Worm (Caenorhabditis elegans) whole organism, early embryonic: Measurements from ENCODE around the gene epg-6.

Source experiments
- B0310.2 ChIP-seq: sonication (generic microtip); optimal IDR thresholded peaks from 2 replicates; lab custom pipeline; 2016; ENCODE audit warnings: mild to moderate bottlenecking, missing genetic modification characterization, missing compliant biosample characterization
- F13C5.2 ChIP-seq: sonication (generic microtip); optimal IDR thresholded peaks from 2 replicates; lab custom pipeline; 2017; ENCODE audit warnings: mild to moderate bottlenecking, missing genetic modification characterization, inconsistent platforms, missing compliant biosample characterization
- aly-1 ChIP-seq: sonication (generic microtip); optimal IDR thresholded peaks from 2 replicates; lab custom pipeline; 2016; ENCODE audit warnings: missing genetic modification characterization, missing compliant biosample characterization
- ama-1 ChIP-seq: fragments of 150-350 bp; optimal IDR thresholded peaks from 2 replicates; lab custom pipeline; 2014
- ceh-13 ChIP-seq: fragments of 200-800 bp; sonication (Bioruptor generic); optimal IDR thresholded peaks from 2 replicates; lab custom pipeline; 2018; ENCODE audit warnings: mild to moderate bottlenecking, missing genetic modification characterization, missing compliant biosample characterization
- ceh-36 ChIP-seq: sonication (generic microtip); optimal IDR thresholded peaks from 2 replicates; lab custom pipeline; 2016; ENCODE audit warnings: missing genetic modification characterization, inconsistent platforms, missing compliant biosample characterization
- ets-7 ChIP-seq: sonication (generic microtip); optimal IDR thresholded peaks from 2 replicates; lab custom pipeline; 2016; ENCODE audit warnings: missing genotype, missing genetic modification characterization, missing compliant biosample characterization
- flt-1 ChIP-seq: fragments of 200-800 bp; sonication (Bioruptor generic); IDR thresholded peaks from 2 replicates; pipeline ENCODE4 v1.3.6; 2022; ENCODE audit warnings: missing genetic modification characterization, missing compliant biosample characterization
- hmbx-1 ChIP-seq: sonication (generic microtip); optimal IDR thresholded peaks from 2 replicates; lab custom pipeline; 2016; ENCODE audit warnings: mild to moderate bottlenecking, missing genetic modification characterization, missing compliant biosample characterization
- hmg-4 ChIP-seq: fragments of 200-800 bp; sonication (Bioruptor generic); optimal IDR thresholded peaks from 2 replicates; lab custom pipeline; 2018; ENCODE audit warnings: mild to moderate bottlenecking, missing genetic modification characterization, missing compliant biosample characterization
- hnd-1 ChIP-seq: sonication (generic microtip); optimal IDR thresholded peaks from 2 replicates; lab custom pipeline; 2016; ENCODE audit warnings: missing genetic modification characterization, missing compliant biosample characterization
- pes-1 ChIP-seq: fragments of 200-800 bp; sonication (Bioruptor generic); IDR thresholded peaks from 2 replicates; pipeline ENCODE4 v1.3.6; 2022; ENCODE audit warnings: missing genetic modification reagents, missing genetic modification characterization, missing compliant biosample characterization
- scrt-1 ChIP-seq: fragments of 200-800 bp; sonication (Bioruptor generic); IDR thresholded peaks from 2 replicates; pipeline ENCODE4 v1.3.6; 2022; ENCODE audit warnings: missing genetic modification characterization, missing compliant biosample characterization
- sea-1 ChIP-seq: fragments of 200-800 bp; sonication (Bioruptor generic); conservative IDR thresholded peaks from 2 replicates; pipeline ENCODE4 v1.3.6; 2022; ENCODE audit warnings: missing genetic modification characterization, missing compliant biosample characterization
- tbx-11 ChIP-seq: fragments of 200-800 bp; sonication (Bioruptor generic); IDR thresholded peaks from 2 replicates; pipeline ENCODE4 v1.3.6; 2022; ENCODE audit warnings: missing genetic modification characterization, missing compliant biosample characterization
- tbx-37 ChIP-seq: fragments of 200-800 bp; sonication (Bioruptor generic); conservative IDR thresholded peaks from 2 replicates; pipeline ENCODE4 v1.3.6; 2022; ENCODE audit warnings: missing genetic modification reagents, missing genetic modification characterization, missing compliant biosample characterization
- tra-4 ChIP-seq: sonication (generic microtip); optimal IDR thresholded peaks from 2 replicates; lab custom pipeline; 2017; ENCODE audit warnings: missing genetic modification characterization, missing compliant biosample characterization

epg-6 gene

ce11 chrIII:10600138-10600626 lies at the start of gene epg-6:
epg-6 (minus strand) TSS chrIII:10600188.
- TF ChIP-seq hmg-4 (GFP tag; lab: Kevin White, UChicago) (no peak), ceh-13 (GFP tag; lab: Kevin White, UChicago) (no peak), ets-7 (no peak), F13C5.2 (tag; lab: Kevin White, UChicago) (no peak), aly-1 (tag; lab: Kevin White, UChicago) (no peak), hnd-1 (tag; lab: Kevin White, UChicago) (no peak), scrt-1 (GFP tag; lab: Robert Waterston, UW) (no peak), hmbx-1 (tag; lab: Kevin White, UChicago) (no peak), tbx-11 (no peak), ama-1 (lab: Kevin White, UChicago) (no peak), pes-1 (GFP tag; lab: Robert Waterston, UW) (no peak), flt-1 (GFP tag; lab: Robert Waterston, UW) (no peak), sea-1 (GFP tag; lab: Robert Waterston, UW) (no peak), tbx-37 (GFP tag; lab: Robert Waterston, UW) (no peak), tra-4 (tag; lab: Kevin White, UChicago) (no peak), ceh-36 (tag; lab: Kevin White, UChicago) (no peak)

- TF ChIP-seq scrt-1 (GFP tag; lab: Robert Waterston, UW), result no peak
- TF ChIP-seq flt-1 (GFP tag; lab: Robert Waterston, UW), result no peak
- TF ChIP-seq tra-4 (tag; lab: Kevin White, UChicago), result no peak
- no peak for TF ChIP-seq ceh-36 (tag; lab: Kevin White, UChicago)
- TF ChIP-seq tbx-37 (GFP tag; lab: Robert Waterston, UW), result no peak
- no peak for TF ChIP-seq hmg-4 (GFP tag; lab: Kevin White, UChicago)
- TF ChIP-seq hmbx-1 (tag; lab: Kevin White, UChicago), result no peak
- TF ChIP-seq ceh-13 (GFP tag; lab: Kevin White, UChicago), result no peak
- no peak for TF ChIP-seq pes-1 (GFP tag; lab: Robert Waterston, UW)
- no peak for TF ChIP-seq tbx-11
- TF ChIP-seq F13C5.2 (tag; lab: Kevin White, UChicago), result no peak
- TF ChIP-seq B0310.2 (tag; lab: Kevin White, UChicago), result no peak
- TF ChIP-seq ets-7, result no peak
- TF ChIP-seq ama-1 (lab: Kevin White, UChicago), result no peak
- TF ChIP-seq sea-1 (GFP tag; lab: Robert Waterston, UW), result no peak
- no peak for TF ChIP-seq aly-1 (tag; lab: Kevin White, UChicago)
- TF ChIP-seq hnd-1 (tag; lab: Kevin White, UChicago), result no peak
These were observed 49.2 kb upstream of the epg-6 start, which contains the start of gene emg-1 for ce11 chrIII:10649219-10649618. emg-1 (plus strand) TSS chrIII:10649519.

DNA sequence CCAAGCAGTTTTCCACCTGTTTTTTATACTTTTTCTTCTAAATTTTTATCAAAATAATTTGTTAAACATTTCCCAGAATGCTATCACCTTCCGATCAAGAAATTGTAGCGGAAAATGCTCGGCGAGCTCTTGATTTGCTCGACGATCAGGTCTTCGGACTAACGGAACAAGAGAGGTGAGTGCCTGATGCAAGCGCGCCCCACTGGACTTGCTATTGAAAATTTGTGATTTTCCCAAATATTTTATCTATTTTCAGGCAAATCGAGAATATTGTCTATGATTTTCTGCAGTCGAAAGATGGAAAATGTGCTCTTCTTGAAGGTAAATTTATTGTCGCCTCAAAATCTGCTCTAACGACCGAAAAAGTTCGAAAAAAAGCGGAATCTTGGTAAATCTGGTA lies 46.1 kb upstream of the epg-6 start, which contains the start of gene orc-4:
Gene orc-4 (plus strand): TSS at position 77 of the 400 bp plus-strand sequence.
- TF ChIP-seq ceh-36 (tag; lab: Kevin White, UChicago) (no peak), pes-1 (GFP tag; lab: Robert Waterston, UW) (no peak), tbx-37 (GFP tag; lab: Robert Waterston, UW) (no peak), tbx-11 (no peak)

- no peak for TF ChIP-seq aly-1 (tag; lab: Kevin White, UChicago)
- TF ChIP-seq sea-1 (GFP tag; lab: Robert Waterston, UW), result no peak
- TF ChIP-seq tbx-11, result no peak
- TF ChIP-seq hnd-1 (tag; lab: Kevin White, UChicago), result no peak
- no peak for TF ChIP-seq tbx-37 (GFP tag; lab: Robert Waterston, UW)
- TF ChIP-seq pes-1 (GFP tag; lab: Robert Waterston, UW), result no peak
- no peak for TF ChIP-seq ceh-13 (GFP tag; lab: Kevin White, UChicago)
- TF ChIP-seq ama-1 (lab: Kevin White, UChicago), result no peak
- TF ChIP-seq F13C5.2 (tag; lab: Kevin White, UChicago), result no peak
- TF ChIP-seq ets-7, result no peak
- no peak for TF ChIP-seq scrt-1 (GFP tag; lab: Robert Waterston, UW)
- TF ChIP-seq hmbx-1 (tag; lab: Kevin White, UChicago), result no peak
- TF ChIP-seq tra-4 (tag; lab: Kevin White, UChicago), result no peak
These were observed 42.8 kb upstream of the epg-6 start, which contains the start of the genes dhs-11 and orc-1 for ce11 chrIII:10642781-10643180. dhs-11 (minus strand) TSS chrIII:10642865. orc-1 (plus strand) TSS chrIII:10643129.

DNA sequence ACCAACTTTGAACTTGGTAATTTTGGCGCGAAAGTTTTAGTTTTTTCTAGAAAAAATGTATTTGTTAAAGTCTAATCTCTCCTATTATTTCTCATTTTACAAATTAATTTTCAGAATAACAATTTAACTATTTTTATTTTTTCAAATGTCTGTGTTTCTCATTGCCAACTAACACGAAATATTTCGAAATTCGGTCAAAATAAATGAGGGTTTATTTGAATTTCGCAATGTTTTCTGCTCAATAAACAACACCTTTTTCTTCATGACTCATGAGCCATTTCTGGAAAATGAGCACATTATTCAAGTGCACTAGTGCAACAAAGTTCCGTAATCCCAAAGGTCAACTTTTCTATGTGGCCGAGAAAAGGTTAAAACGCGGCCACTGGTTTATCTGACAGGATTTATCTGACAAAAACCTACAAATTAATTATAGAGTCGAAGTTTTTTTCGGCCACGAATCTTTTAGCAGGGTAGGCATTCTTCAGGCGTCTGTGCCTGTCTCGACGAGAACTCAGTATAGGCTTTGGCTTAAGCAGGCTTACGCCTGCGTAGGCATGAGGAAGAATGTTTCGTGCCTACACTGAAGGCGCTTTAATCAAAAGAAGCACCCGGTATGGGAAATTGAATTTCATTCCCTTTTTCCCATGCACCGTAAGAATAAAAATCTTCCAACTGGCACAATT lies 38.5 kb upstream of the epg-6 start, which contains the start of gene Y39A1A.27:
Gene Y39A1A.27 (plus strand): TSS at position 633 of the 683 bp plus-strand sequence.
- no peak for TF ChIP-seq tra-4 (tag; lab: Kevin White, UChicago)
- TF ChIP-seq B0310.2 (tag; lab: Kevin White, UChicago), result no peak
- TF ChIP-seq tbx-11, result no peak
- no peak for TF ChIP-seq sea-1 (GFP tag; lab: Robert Waterston, UW)
- TF ChIP-seq pes-1 (GFP tag; lab: Robert Waterston, UW), result no peak
- TF ChIP-seq ceh-13 (GFP tag; lab: Kevin White, UChicago), result no peak
- TF ChIP-seq ama-1 (lab: Kevin White, UChicago), result no peak
- TF ChIP-seq scrt-1 (GFP tag; lab: Robert Waterston, UW), result no peak
- no peak for TF ChIP-seq tbx-37 (GFP tag; lab: Robert Waterston, UW)
- no peak for TF ChIP-seq aly-1 (tag; lab: Kevin White, UChicago)
- TF ChIP-seq F13C5.2 (tag; lab: Kevin White, UChicago), result no peak

ce11 chrIII:10637933-10638332 lies 37.9 kb upstream of the epg-6 start:
- TF ChIP-seq tbx-11, result no peak
- no peak for TF ChIP-seq ama-1 (lab: Kevin White, UChicago)
- TF ChIP-seq tra-4 (tag; lab: Kevin White, UChicago), result no peak
- no peak for TF ChIP-seq tbx-37 (GFP tag; lab: Robert Waterston, UW)
- TF ChIP-seq scrt-1 (GFP tag; lab: Robert Waterston, UW), result no peak
- no peak for TF ChIP-seq ets-7
- no peak for TF ChIP-seq ceh-13 (GFP tag; lab: Kevin White, UChicago)
